Fruit fly (Drosophila melanogaster) whole organism, embryonic: Measurements from ENCODE around the gene Noc2.

ENCODE experiments used
- CG2202 ChIP-seq: fragments of 200-800 bp; sonication (Bioruptor generic); optimal IDR thresholded peaks from 2 replicates; lab custom pipeline; 2018; ENCODE audit warnings: missing biosample characterization, mild to moderate bottlenecking, missing genetic modification characterization
- CG8290 ChIP-seq, 3 experiments: fragments of 200-800 bp; sonication (Bioruptor generic); optimal IDR thresholded peaks; 2 replicates each; lab custom pipeline; 2016 to 2019; ENCODE audit warnings: missing biosample characterization in 3 of 3, missing genetic modification characterization in 3 of 3, mild to moderate bottlenecking in 2 of 3, moderate library complexity in 1 of 3

DNA sequence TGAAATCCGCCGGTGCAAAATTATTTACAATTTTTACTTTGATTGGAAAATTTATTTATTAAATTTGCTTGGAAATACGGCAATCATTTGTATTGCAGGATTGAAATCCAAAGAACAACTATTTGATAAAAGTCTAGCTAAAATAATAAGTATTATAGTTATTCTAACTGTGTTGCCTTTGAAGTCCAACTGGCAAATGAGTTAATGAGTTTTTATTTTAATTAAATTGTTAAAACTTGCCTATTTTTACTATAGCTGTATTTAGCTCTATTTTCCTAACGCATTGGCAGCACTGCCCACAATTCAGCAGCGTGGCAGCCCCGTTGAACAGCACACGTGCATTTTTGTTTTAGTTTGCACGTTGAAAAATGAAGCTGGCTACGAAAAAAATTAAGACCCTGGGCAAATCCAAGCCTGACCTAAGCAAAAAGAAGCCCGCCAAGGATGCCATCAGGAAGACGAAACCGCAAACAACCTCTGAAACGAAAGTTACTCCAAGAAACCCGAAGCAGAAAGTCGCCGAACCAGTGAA, at the start of gene Noc2:
- TF ChIP-seq CG2202 (tag; lab: Kevin White, UChicago) (no peak), CG8290 (GFP tag; optimal IDR thresholded peaks at IDR 0.05; lab: Kevin White, UChicago) (no peak), CG8290 (tag; optimal IDR thresholded peaks at IDR 0.05; lab: Kevin White, UChicago) (peak in 1 of 2 experiments; percentile 46)
